Worm (Caenorhabditis elegans) whole organism, L1 larva: Measurements from ENCODE around the gene T08B6.4.

ENCODE experiments used
- C04F5.9 ChIP-seq: sonication (generic microtip); optimal IDR thresholded peaks from 2 replicates; lab custom pipeline; 2016; ENCODE audit warnings: missing genetic modification characterization, missing compliant biosample characterization
- C34B4.2 ChIP-seq: sonication (generic microtip); optimal IDR thresholded peaks from 2 replicates; lab custom pipeline; 2017; ENCODE audit warnings: mild to moderate bottlenecking, missing genetic modification characterization, missing compliant biosample characterization
- aha-1 ChIP-seq: fragments of 150-350 bp; optimal IDR thresholded peaks from 2 replicates; lab custom pipeline; 2014; ENCODE audit warnings: missing biosample characterization, missing genetic modification characterization
- ama-1 ChIP-seq: fragments of 150-350 bp; optimal IDR thresholded peaks from 2 replicates; lab custom pipeline; 2014
- ceh-8 ChIP-seq: fragments of 200-800 bp; sonication (Bioruptor generic); optimal IDR thresholded peaks from 2 replicates; lab custom pipeline; 2018; ENCODE audit warnings: mild to moderate bottlenecking, missing genetic modification characterization, moderate library complexity, missing compliant biosample characterization
- dpl-1 ChIP-seq, 3 experiments: fragments of 150-350 bp in 2 of 3; sonication (generic microtip) in 1 of 3; optimal IDR thresholded peaks; 2 replicates each; lab custom pipeline; 2014 to 2017; ENCODE audit warnings: missing biosample characterization in 3 of 3, missing genetic modification characterization in 3 of 3, missing genetic modification reagents in 3 of 3
- efl-1 ChIP-seq, 4 experiments: fragments of 150-350 bp; optimal IDR thresholded peaks in 3 of 4; peaks in 1 of 4; 1 replicate in 1 of 4; 2 replicates in 3 of 4; lab custom pipeline; 2014; ENCODE audit warnings: missing biosample characterization in 2 of 4, missing genetic modification characterization in 2 of 4, missing genetic modification reagents in 2 of 4
- efl-3 ChIP-seq: fragments of 200-800 bp; sonication (Bioruptor generic); optimal IDR thresholded peaks from 2 replicates; lab custom pipeline; 2018; ENCODE audit warnings: mild to moderate bottlenecking, missing genetic modification characterization, missing compliant biosample characterization
- fkh-10 ChIP-seq: sonication (generic microtip); optimal IDR thresholded peaks from 2 replicates; lab custom pipeline; 2017; ENCODE audit warnings: missing biosample characterization, missing genetic modification reagents, missing genetic modification characterization
- fkh-8 ChIP-seq: sonication (generic microtip); optimal IDR thresholded peaks from 2 replicates; lab custom pipeline; 2016; ENCODE audit warnings: mild to moderate bottlenecking, missing genetic modification characterization, missing compliant biosample characterization
- fos-1 ChIP-seq: fragments of 150-350 bp; optimal IDR thresholded peaks from 2 replicates; lab custom pipeline; 2014; ENCODE audit warnings: missing biosample characterization, missing genetic modification characterization
- hlh-17 ChIP-seq: fragments of 200-800 bp; sonication (Bioruptor generic); optimal IDR thresholded peaks from 2 replicates; lab custom pipeline; 2018; ENCODE audit warnings: missing genetic modification characterization, mild to moderate bottlenecking, missing compliant biosample characterization, moderate library complexity, borderline replicate concordance
- hpl-2 ChIP-seq: fragments of 150-350 bp; optimal IDR thresholded peaks from 2 replicates; lab custom pipeline; 2014; ENCODE audit warnings: missing biosample characterization, missing genetic modification reagents, missing genetic modification characterization
- irx-1 ChIP-seq: sonication (generic microtip); optimal IDR thresholded peaks from 2 replicates; lab custom pipeline; 2016; ENCODE audit warnings: missing genetic modification characterization, missing compliant biosample characterization
- lin-13 ChIP-seq: fragments of 150-350 bp; optimal IDR thresholded peaks from 2 replicates; lab custom pipeline; 2014; ENCODE audit warnings: missing biosample characterization, missing genetic modification reagents, missing genetic modification characterization
- lin-15B ChIP-seq: fragments of 150-350 bp; sonication (generic microtip); optimal IDR thresholded peaks from 3 replicates; lab custom pipeline; 2014; ENCODE audit warnings: missing biosample characterization, missing genetic modification characterization
- lir-3 ChIP-seq: sonication (generic microtip); optimal IDR thresholded peaks from 2 replicates; lab custom pipeline; 2016; ENCODE audit warnings: mild to moderate bottlenecking, missing genetic modification characterization, moderate library complexity, missing compliant biosample characterization; ENCODE audit not compliant: poor library complexity
- mab-9 ChIP-seq: fragments of 200-800 bp; sonication (Bioruptor generic); IDR thresholded peaks from 2 replicates; pipeline ENCODE4 v1.3.6; 2022; ENCODE audit warnings: missing genetic modification reagents, missing genetic modification characterization, missing compliant biosample characterization
- mdl-1 ChIP-seq, 2 experiments: fragments of 150-350 bp; optimal IDR thresholded peaks; 2 replicates each; lab custom pipeline; 2014 to 2017; ENCODE audit warnings: missing biosample characterization in 2 of 2, missing genetic modification characterization in 2 of 2, inconsistent platforms in 1 of 2
- mef-2 ChIP-seq: fragments of 150-350 bp; optimal IDR thresholded peaks from 2 replicates; lab custom pipeline; 2014; ENCODE audit warnings: missing biosample characterization, missing genetic modification characterization
- mep-1 ChIP-seq: fragments of 150-350 bp; optimal IDR thresholded peaks from 2 replicates; lab custom pipeline; 2014; ENCODE audit warnings: missing biosample characterization, missing genetic modification characterization
- nhr-11 ChIP-seq: fragments of 150-350 bp; optimal IDR thresholded peaks from 2 replicates; lab custom pipeline; 2014; ENCODE audit warnings: missing biosample characterization, missing genetic modification characterization
- nhr-12 ChIP-seq: sonication (generic microtip); optimal IDR thresholded peaks from 2 replicates; lab custom pipeline; 2017; ENCODE audit warnings: missing biosample characterization, missing genetic modification characterization
- nhr-237 ChIP-seq: fragments of 150-350 bp; optimal IDR thresholded peaks from 2 replicates; lab custom pipeline; 2014; ENCODE audit warnings: missing biosample characterization, missing genetic modification characterization
- nhr-47 ChIP-seq: sonication (generic microtip); optimal IDR thresholded peaks from 2 replicates; lab custom pipeline; 2016; ENCODE audit warnings: mild to moderate bottlenecking, missing genetic modification characterization, moderate library complexity, missing compliant biosample characterization
- nhr-71 ChIP-seq: sonication (generic microtip); optimal IDR thresholded peaks from 2 replicates; lab custom pipeline; 2016; ENCODE audit warnings: mild to moderate bottlenecking, missing genetic modification characterization, moderate library complexity, missing compliant biosample characterization
- rnt-1 ChIP-seq: sonication (generic microtip); optimal IDR thresholded peaks from 2 replicates; lab custom pipeline; 2016; ENCODE audit warnings: mild to moderate bottlenecking, missing genetic modification characterization, moderate library complexity, missing compliant biosample characterization
- skn-1 ChIP-seq: fragments of 150-350 bp; optimal IDR thresholded peaks from 2 replicates; lab custom pipeline; 2014; ENCODE audit warnings: missing biosample characterization, missing genetic modification characterization
- snu-23 ChIP-seq: sonication (generic microtip); optimal IDR thresholded peaks from 2 replicates; lab custom pipeline; 2016; ENCODE audit warnings: missing genetic modification characterization, missing compliant biosample characterization
- sptf-1 ChIP-seq: fragments of 150-350 bp; optimal IDR thresholded peaks from 2 replicates; lab custom pipeline; 2014; ENCODE audit warnings: missing biosample characterization, missing genetic modification characterization
- sup-37 ChIP-seq: fragments of 200-800 bp; sonication (Bioruptor generic); optimal IDR thresholded peaks from 2 replicates; lab custom pipeline; 2018; ENCODE audit warnings: mild to moderate bottlenecking, missing genetic modification characterization, missing compliant biosample characterization
- tlp-1 ChIP-seq: fragments of 150-350 bp; optimal IDR thresholded peaks from 2 replicates; lab custom pipeline; 2014; ENCODE audit warnings: missing biosample characterization, missing genetic modification characterization
- unc-130 ChIP-seq: fragments of 150-350 bp; optimal IDR thresholded peaks from 2 replicates; lab custom pipeline; 2017; ENCODE audit warnings: missing biosample characterization, missing genetic modification characterization, inconsistent platforms
- unc-30 ChIP-seq: sonication (generic microtip); optimal IDR thresholded peaks from 2 replicates; lab custom pipeline; 2017; ENCODE audit warnings: missing biosample characterization, missing genetic modification characterization
- unc-86 ChIP-seq: sonication (generic microtip); optimal IDR thresholded peaks from 2 replicates; lab custom pipeline; 2016; ENCODE audit warnings: missing genetic modification characterization, missing compliant biosample characterization
- ztf-11 ChIP-seq, 2 experiments: sonication (generic microtip); optimal IDR thresholded peaks; 2 replicates each; lab custom pipeline; 2016 to 2017; ENCODE audit warnings: missing genetic modification characterization in 2 of 2, missing biosample characterization in 1 of 2, missing compliant biosample characterization in 1 of 2

T08B6.4 gene

DNA sequence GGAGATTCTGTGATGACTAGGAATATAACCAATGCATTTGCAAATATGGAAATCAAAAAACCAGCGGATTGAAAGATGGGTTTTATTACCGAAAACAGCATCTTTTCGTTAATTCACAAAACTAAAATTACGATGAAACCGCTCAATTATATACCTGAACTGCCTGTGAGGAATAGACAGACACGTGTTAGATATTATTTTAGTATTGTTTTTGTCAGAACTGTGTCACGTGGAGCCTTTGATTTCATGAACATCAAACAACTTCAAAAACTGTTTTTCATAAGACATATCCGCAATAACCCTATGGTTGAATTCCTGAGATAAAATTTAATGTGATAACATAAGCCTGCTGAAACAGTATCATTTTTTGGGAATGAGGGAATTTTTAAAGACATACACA, 1.5 kb upstream of the T08B6.4 start, which contains the start of gene str-161:
Gene str-161, minus strand, starts transcription at position 101 of the 400 bp plus-strand sequence.
- no peak for TF ChIP-seq snu-23 (GFP tag; lab: Kevin White, UChicago)
- no peak for TF ChIP-seq unc-130 (tag; lab: Kevin White, UChicago)
- no peak for TF ChIP-seq sup-37 (GFP tag; lab: Kevin White, UChicago)
- TF ChIP-seq efl-1 (optimal IDR thresholded peaks at IDR 0.05; lab: Kevin White, UChicago), result no peak
- TF ChIP-seq efl-1 (GFP tag; optimal IDR thresholded peaks at IDR 0.05 in 1 of 2; lab: Kevin White, UChicago), result peak in 1 of 2 experiments; percentile 48

DNA sequence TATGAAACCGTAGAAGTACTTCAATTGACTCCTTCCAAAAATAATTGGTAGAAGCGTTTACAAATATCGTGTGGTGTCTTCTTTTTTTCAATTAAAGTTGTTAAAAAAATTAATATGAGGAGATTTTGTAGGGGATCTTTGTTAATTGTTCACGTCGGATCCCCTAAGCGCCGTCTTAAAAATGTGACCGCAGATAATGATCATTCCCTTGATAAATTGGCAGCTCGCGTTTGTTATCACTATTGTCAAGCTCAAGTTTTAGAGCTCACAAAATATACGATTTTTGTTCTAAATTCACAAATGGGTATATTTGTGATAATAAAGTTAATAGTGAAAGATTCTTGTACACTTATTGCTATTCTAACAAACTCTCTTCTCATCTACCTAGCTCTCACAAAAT, 3.5 kb downstream of the T08B6.4 start, which contains the start of gene str-159:
Gene str-159, plus strand, starts transcription at position 301 of the 400 bp plus-strand sequence.
- TF ChIP-seq fkh-8 (no peak), lin-13 (GFP tag; lab: Kevin White, UChicago) (no peak), mab-9 (GFP tag; lab: Robert Waterston, UW) (no peak), ztf-11 (tag; optimal IDR thresholded peaks at IDR 0.05; lab: Kevin White, UChicago) (no peak), fos-1 (tag; lab: Kevin White, UChicago) (no peak), C34B4.2 (no peak), ceh-8 (GFP tag; lab: Kevin White, UChicago) (no peak), irx-1 (tag; lab: Kevin White, UChicago) (no peak), lir-3 (tag; lab: Kevin White, UChicago) (no peak), nhr-47 (tag; lab: Kevin White, UChicago) (no peak), dpl-1 (GFP tag; optimal IDR thresholded peaks at IDR 0.05; lab: Kevin White, UChicago) (no peak), ama-1 (lab: Kevin White, UChicago) (no peak), hlh-17 (GFP tag; lab: Kevin White, UChicago) (no peak)

- TF ChIP-seq nhr-237 (tag; lab: Kevin White, UChicago), result no peak
- no peak for TF ChIP-seq mdl-1 (tag; optimal IDR thresholded peaks at IDR 0.05; lab: Kevin White, UChicago)
- no peak for TF ChIP-seq mef-2
- no peak for TF ChIP-seq fos-1 (tag; lab: Kevin White, UChicago)
- TF ChIP-seq nhr-71 (tag; lab: Kevin White, UChicago), result no peak
- no peak for TF ChIP-seq ceh-8 (GFP tag; lab: Kevin White, UChicago)
- TF ChIP-seq unc-86 (tag; lab: Kevin White, UChicago), result no peak
- TF ChIP-seq skn-1 (tag; lab: Kevin White, UChicago), result no peak
- TF ChIP-seq lin-15B (tag; lab: Kevin White, UChicago), result no peak
- no peak for TF ChIP-seq unc-30 (tag; lab: Kevin White, UChicago)
- TF ChIP-seq fkh-10 (GFP tag; lab: Kevin White, UChicago), result no peak
- no peak for TF ChIP-seq efl-3
- TF ChIP-seq hpl-2 (GFP tag; lab: Kevin White, UChicago), result no peak
- no peak for TF ChIP-seq mab-9 (GFP tag; lab: Robert Waterston, UW)
- no peak for TF ChIP-seq C04F5.9
- TF ChIP-seq lin-13 (GFP tag; lab: Kevin White, UChicago), result no peak
- TF ChIP-seq tlp-1 (tag; lab: Kevin White, UChicago), result no peak
- no peak for TF ChIP-seq mep-1 (tag; lab: Kevin White, UChicago)
- no peak for TF ChIP-seq nhr-11 (tag; lab: Kevin White, UChicago)
These were observed 7.6 kb downstream of the T08B6.4 start, which contains the start of gene str-156 for ce11 chrIV:4913090-4913489. str-156 (plus strand) TSS chrIV:4913390.

- TF ChIP-seq rnt-1 (no peak), nhr-12 (tag; lab: Kevin White, UChicago) (no peak), ztf-11 (tag; optimal IDR thresholded peaks at IDR 0.05; lab: Kevin White, UChicago) (no peak), sup-37 (GFP tag; lab: Kevin White, UChicago) (no peak), ceh-8 (GFP tag; lab: Kevin White, UChicago) (no peak), aha-1 (tag; lab: Kevin White, UChicago) (no peak), sptf-1 (tag; lab: Kevin White, UChicago) (no peak)
These were observed 10.2 kb downstream of the T08B6.4 start, which contains the start of gene str-155 for ce11 chrIV:4915689-4916088. str-155 (plus strand) TSS chrIV:4915989.
